Fruit fly (Drosophila melanogaster): ENCODE results near the gene dpr20.

DNA sequence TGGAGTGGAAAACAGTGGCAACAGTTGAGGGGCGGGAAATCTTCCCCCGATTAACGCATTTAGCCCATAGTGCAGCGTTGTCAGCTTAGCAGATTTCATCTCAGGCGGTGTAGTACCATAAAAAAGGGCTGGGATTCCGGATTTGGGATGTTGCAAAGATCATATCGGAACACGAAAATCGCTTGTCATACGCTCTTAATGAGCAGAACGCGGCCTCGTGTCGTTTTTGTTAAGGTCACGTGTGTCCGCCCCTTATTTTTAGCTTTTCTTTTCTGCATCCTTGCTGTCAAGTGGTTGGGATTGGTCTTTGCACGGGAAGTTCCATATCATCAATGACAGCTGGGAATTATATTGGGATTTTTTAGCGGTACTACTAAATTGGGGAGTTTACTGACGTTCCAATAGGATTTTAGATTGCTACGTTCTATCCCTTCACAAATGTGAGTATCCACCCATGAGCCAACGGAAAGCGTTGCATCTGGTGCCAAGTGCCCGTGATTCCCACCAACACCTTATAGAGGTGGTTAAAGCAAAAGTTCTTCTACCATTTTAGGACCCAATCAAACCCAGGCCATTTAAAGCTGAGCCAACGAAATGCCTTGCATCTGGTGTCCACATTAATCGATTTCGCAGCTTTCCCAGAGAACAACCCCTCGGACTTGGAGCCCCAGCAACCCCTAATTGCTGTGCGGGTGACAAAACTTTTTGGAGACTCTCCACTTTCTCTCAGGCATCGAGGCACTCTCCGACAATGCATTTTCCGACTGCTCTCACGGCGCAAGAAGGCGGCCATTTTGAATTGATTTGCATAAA is 48.1 kb downstream of the dpr20 start:
- no peak for TF ChIP-seq Myc (optimal IDR thresholded peaks at IDR 0.05)
- no peak for TF ChIP-seq insv (optimal IDR thresholded peaks at IDR 0.05)
- TF ChIP-seq h (optimal IDR thresholded peaks at IDR 0.05): no peak
